Fruit fly (Drosophila melanogaster): ENCODE data around the gene CG14315.

dm6 chr3R:18199177-18199884 is 40.8 kb downstream of the CG14315 start, which contains the start of the genes Ssdp and CG7985:
- TF ChIP-seq Myc (optimal IDR thresholded peaks at IDR 0.05): no peak
- TF ChIP-seq brk (GFP tag; optimal IDR thresholded peaks at IDR 0.05): no peak
- TF ChIP-seq dsf (GFP tag; optimal IDR thresholded peaks at IDR 0.05; ENCODE audit: borderline replicate concordance): no peak
- TF ChIP-seq Sp1 (GFP tag; optimal IDR thresholded peaks at IDR 0.05): no peak

All from whole organism, wandering third instar larva.